Worm (Caenorhabditis elegans): ENCODE data around the gene Y50E8A.1.

DNA sequence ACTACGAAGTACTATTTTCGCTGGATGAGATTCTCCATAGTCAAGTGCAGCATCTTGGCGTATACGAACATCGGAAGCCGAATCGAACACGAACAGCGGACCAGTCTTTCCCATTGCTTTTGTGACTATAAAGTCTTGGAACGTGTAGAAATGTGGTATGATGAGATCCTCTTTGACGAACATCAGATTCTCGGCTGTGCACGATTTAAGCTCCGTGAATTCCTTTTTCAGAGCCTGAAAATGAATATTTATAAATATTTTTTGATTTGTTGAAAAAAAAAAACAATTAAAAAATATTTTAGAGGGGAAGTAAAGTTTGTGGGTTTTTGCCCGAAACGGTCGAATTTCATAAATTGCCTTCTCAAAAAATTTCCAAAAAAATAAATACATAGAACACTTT, 42.8 kb upstream of the Y50E8A.1 start:
- TF ChIP-seq hlh-6 (tag; optimal IDR thresholded peaks at IDR 0.05) (no peak), Y22D7AL.16 (tag; optimal IDR thresholded peaks at IDR 0.05) (no peak), pha-4 (tag; optimal IDR thresholded peaks at IDR 0.05) (no peak), pax-1 (tag; optimal IDR thresholded peaks at IDR 0.05) (no peak), ama-1 (optimal IDR thresholded peaks at IDR 0.05) (no peak), hlh-30 (tag; optimal IDR thresholded peaks at IDR 0.05; ENCODE audit: insufficient read depth) (no peak), nfya-1 (tag; optimal IDR thresholded peaks at IDR 0.05) (no peak), odd-2 (tag; optimal IDR thresholded peaks at IDR 0.05) (no peak), sox-2 (GFP tag; IDR thresholded peaks at IDR 0.05) (no peak), ceh-18 (tag; optimal IDR thresholded peaks at IDR 0.05) (no peak)
